Fruit fly (Drosophila melanogaster) whole organism, embryonic: Measurements from ENCODE around the gene CG15390.

Experiments used
- Atf6 ChIP-seq: fragments of 200-800 bp; sonication (Bioruptor generic); IDR thresholded peaks from 2 replicates; pipeline ENCODE4 v1.3.6; 2022; ENCODE audit warnings: missing biosample characterization, missing genetic modification characterization
- B-H2 ChIP-seq: fragments of 200-800 bp; sonication (Bioruptor generic); optimal IDR thresholded peaks from 2 replicates; lab custom pipeline; 2018; ENCODE audit warnings: missing biosample characterization, mild to moderate bottlenecking, missing genetic modification characterization
- Bgb ChIP-seq: fragments of 200-800 bp; sonication (Bioruptor generic); IDR thresholded peaks from 2 replicates; pipeline ENCODE4 v1.3.6; 2022; ENCODE audit warnings: missing biosample characterization, missing genetic modification characterization; ENCODE audit not compliant: partially characterized antibody
- CG10431 ChIP-seq: fragments of 200-800 bp; sonication (Bioruptor generic); optimal IDR thresholded peaks from 3 replicates; lab custom pipeline; 2018; ENCODE audit warnings: missing biosample characterization, mild to moderate bottlenecking, missing genetic modification characterization
- CG10462 ChIP-seq: fragments of 200-800 bp; sonication (Bioruptor generic); optimal IDR thresholded peaks from 2 replicates; lab custom pipeline; 2016; ENCODE audit warnings: missing biosample characterization, missing genetic modification characterization
- CG11696 ChIP-seq: fragments of 200-800 bp; sonication (Bioruptor generic); IDR thresholded peaks from 2 replicates; pipeline ENCODE4 v1.3.6; 2022; ENCODE audit warnings: missing biosample characterization, missing genetic modification characterization
- CG12942 ChIP-seq: fragments of 200-800 bp; sonication (Bioruptor generic); optimal IDR thresholded peaks from 3 replicates; lab custom pipeline; 2016; ENCODE audit warnings: missing biosample characterization, missing genetic modification characterization
- CG15073 ChIP-seq: fragments of 200-800 bp; sonication (Bioruptor generic); optimal IDR thresholded peaks from 2 replicates; lab custom pipeline; 2016; ENCODE audit warnings: missing biosample characterization, missing genetic modification characterization
- CG1603 ChIP-seq: fragments of 200-800 bp; sonication (Bioruptor generic); optimal IDR thresholded peaks from 2 replicates; lab custom pipeline; 2019; ENCODE audit warnings: missing biosample characterization, mild to moderate bottlenecking, missing genetic modification characterization, moderate library complexity
- CG2116 ChIP-seq: fragments of 200-800 bp; sonication (Bioruptor generic); optimal IDR thresholded peaks from 3 replicates; lab custom pipeline; 2018; ENCODE audit warnings: missing biosample characterization, mild to moderate bottlenecking, missing genetic modification characterization
- CG2889 ChIP-seq: fragments of 200-800 bp; sonication (Bioruptor generic); IDR thresholded peaks from 3 replicates; pipeline ENCODE4 v1.3.6; 2022; ENCODE audit warnings: missing biosample characterization, missing genetic modification characterization
- CG31224 ChIP-seq: fragments of 200-800 bp; sonication (Bioruptor generic); IDR thresholded peaks from 2 replicates; pipeline ENCODE4 v1.3.6; 2022; ENCODE audit warnings: missing biosample characterization, missing genetic modification characterization
- CG3163 ChIP-seq: fragments of 200-800 bp; sonication (Bioruptor generic); optimal IDR thresholded peaks from 3 replicates; lab custom pipeline; 2016; ENCODE audit warnings: missing biosample characterization, missing genetic modification characterization
- CG4360 ChIP-seq: fragments of 200-800 bp; sonication (Bioruptor generic); IDR thresholded peaks from 2 replicates; pipeline ENCODE4 v1.3.6; 2022; ENCODE audit warnings: missing biosample characterization, missing genetic modification characterization
- CG4730 ChIP-seq: fragments of 200-800 bp; sonication (Bioruptor generic); IDR thresholded peaks from 2 replicates; pipeline ENCODE4 v1.3.6; 2022; ENCODE audit warnings: missing biosample characterization, missing genetic modification characterization
- CG6654 ChIP-seq: fragments of 200-800 bp; sonication (Bioruptor generic); optimal IDR thresholded peaks from 2 replicates; lab custom pipeline; 2017; ENCODE audit warnings: missing biosample characterization, mild to moderate bottlenecking, missing genetic modification characterization
- CG8478 ChIP-seq: fragments of >200 bp; optimal IDR thresholded peaks from 2 replicates; lab custom pipeline; 2018
- CG9437 ChIP-seq: fragments of 200-800 bp; sonication (Bioruptor generic); optimal IDR thresholded peaks from 2 replicates; lab custom pipeline; 2018; ENCODE audit warnings: missing biosample characterization, mild to moderate bottlenecking, missing genetic modification characterization
- D19B ChIP-seq: fragments of 200-800 bp; sonication (Bioruptor generic); optimal IDR thresholded peaks from 2 replicates; lab custom pipeline; 2017; ENCODE audit warnings: missing biosample characterization, mild to moderate bottlenecking, missing genetic modification characterization
- Dfd ChIP-seq, 2 experiments: fragments of >200 bp; optimal IDR thresholded peaks; 2 replicates each; lab custom pipeline; 2017; ENCODE audit warnings: missing biosample characterization in 2 of 2, missing genetic modification characterization in 2 of 2
- Dip3 ChIP-seq: fragments of 200-800 bp; sonication (Bioruptor generic); optimal IDR thresholded peaks from 3 replicates; lab custom pipeline; 2016; ENCODE audit warnings: missing biosample characterization, missing genetic modification characterization
- E2f2 ChIP-seq: fragments of 200-800 bp; sonication (Bioruptor generic); IDR thresholded peaks from 2 replicates; pipeline ENCODE4 v1.3.6; 2022; ENCODE audit warnings: missing biosample characterization, missing genetic modification characterization
- Eip74EF ChIP-seq, 2 experiments: fragments of 200-800 bp in 1 of 2; fragments of >200 bp in 1 of 2; sonication (Bioruptor generic) in 1 of 2; optimal IDR thresholded peaks; 2 replicates each; lab custom pipeline; 2017 to 2019; ENCODE audit warnings: missing biosample characterization in 2 of 2, missing genetic modification characterization in 2 of 2, mild to moderate bottlenecking in 1 of 2, moderate library complexity in 1 of 2
- Ets65A ChIP-seq: fragments of 200-800 bp; sonication (Bioruptor generic); peaks from one replicate; lab custom pipeline; 2016; ENCODE audit warnings: missing biosample characterization, missing genetic modification characterization
- Gug ChIP-seq: fragments of 200-800 bp; sonication (Bioruptor generic); IDR thresholded peaks from 4 replicates; pipeline ENCODE4 v1.3.6; 2022; ENCODE audit warnings: missing biosample characterization, missing genetic modification characterization
- Hr78 ChIP-seq, 2 experiments: fragments of 200-800 bp in 1 of 2; fragments of >200 bp in 1 of 2; sonication (Bioruptor generic) in 1 of 2; optimal IDR thresholded peaks; 2 replicates each; lab custom pipeline; 2017 to 2019; ENCODE audit warnings: missing biosample characterization in 2 of 2, missing genetic modification characterization in 2 of 2, mild to moderate bottlenecking in 1 of 2, moderate library complexity in 1 of 2
- Oaz ChIP-seq: fragments of 200-800 bp; sonication (Bioruptor generic); IDR thresholded peaks from 2 replicates; pipeline ENCODE4 v1.3.6; 2022; ENCODE audit warnings: missing biosample characterization, missing genetic modification characterization
- Poxn ChIP-seq: fragments of 200-800 bp; sonication (Bioruptor generic); IDR thresholded peaks from 2 replicates; pipeline ENCODE4 v1.3.6; 2022; ENCODE audit warnings: missing biosample characterization, missing genetic modification characterization
- Sin3A ChIP-seq: fragments of >200 bp; optimal IDR thresholded peaks from 2 replicates; lab custom pipeline; 2018
- Six4 ChIP-seq: fragments of 200-800 bp; sonication (Bioruptor generic); optimal IDR thresholded peaks from 2 replicates; lab custom pipeline; 2016; ENCODE audit warnings: missing biosample characterization, missing genetic modification characterization
- bab2 ChIP-seq: fragments of 200-800 bp; sonication (Bioruptor generic); optimal IDR thresholded peaks from 2 replicates; lab custom pipeline; 2016; ENCODE audit warnings: missing biosample characterization, missing genetic modification characterization
- crp ChIP-seq, 2 experiments: fragments of 200-800 bp; sonication (Bioruptor generic); optimal IDR thresholded peaks; 2 replicates in 1 of 2; 3 replicates in 1 of 2; lab custom pipeline; 2017; ENCODE audit warnings: missing biosample characterization in 2 of 2, missing genetic modification characterization in 2 of 2, mild to moderate bottlenecking in 1 of 2, moderate library complexity in 1 of 2
- disco-r ChIP-seq: fragments of 200-800 bp; sonication (Bioruptor generic); optimal IDR thresholded peaks from 2 replicates; lab custom pipeline; 2016; ENCODE audit warnings: missing biosample characterization, missing genetic modification characterization
- dm ChIP-seq: fragments of 200-800 bp; sonication (Bioruptor generic); optimal IDR thresholded peaks from 3 replicates; lab custom pipeline; 2016; ENCODE audit warnings: missing biosample characterization, missing genetic modification characterization
- ewg ChIP-seq: fragments of 200-800 bp; sonication (Bioruptor generic); optimal IDR thresholded peaks from 3 replicates; lab custom pipeline; 2017; ENCODE audit warnings: mild to moderate bottlenecking, missing biosample characterization, missing genetic modification reagents, missing genetic modification characterization
- gcm ChIP-seq: fragments of 200-800 bp; sonication (Bioruptor generic); optimal IDR thresholded peaks from 2 replicates; lab custom pipeline; 2019; ENCODE audit warnings: missing biosample characterization, mild to moderate bottlenecking, missing genetic modification characterization, moderate library complexity
- her ChIP-seq: fragments of 200-800 bp; sonication (Bioruptor generic); optimal IDR thresholded peaks from 2 replicates; lab custom pipeline; 2016; ENCODE audit warnings: missing biosample characterization, missing genetic modification characterization
- inv ChIP-seq: fragments of 200-800 bp; sonication (Bioruptor generic); IDR thresholded peaks from 2 replicates; pipeline ENCODE4 v1.3.6; 2022; ENCODE audit warnings: missing biosample characterization, missing genetic modification characterization; ENCODE audit not compliant: partially characterized antibody
- jing ChIP-seq: fragments of 200-800 bp; sonication (Bioruptor generic); optimal IDR thresholded peaks from 2 replicates; lab custom pipeline; 2018; ENCODE audit warnings: missing biosample characterization, mild to moderate bottlenecking, missing genetic modification characterization
- kah ChIP-seq: fragments of 200-800 bp; sonication (Bioruptor generic); optimal IDR thresholded peaks from 2 replicates; lab custom pipeline; 2018; ENCODE audit warnings: missing biosample characterization, mild to moderate bottlenecking, missing genetic modification characterization
- kay ChIP-seq: fragments of 200-800 bp; sonication (Bioruptor generic); optimal IDR thresholded peaks from 2 replicates; lab custom pipeline; 2016; ENCODE audit warnings: missing biosample characterization, missing genetic modification characterization
- lab ChIP-seq: fragments of 200-800 bp; sonication (Bioruptor generic); optimal IDR thresholded peaks from 3 replicates; lab custom pipeline; 2017; ENCODE audit warnings: missing biosample characterization, missing genetic modification characterization, mild to moderate bottlenecking, moderate library complexity, missing genetic modification reagents
- mirr ChIP-seq: fragments of 200-800 bp; sonication (Bioruptor generic); optimal IDR thresholded peaks from 3 replicates; lab custom pipeline; 2018; ENCODE audit warnings: missing biosample characterization, mild to moderate bottlenecking, missing genetic modification characterization
- nom ChIP-seq: fragments of 200-800 bp; sonication (Bioruptor generic); optimal IDR thresholded peaks from 2 replicates; lab custom pipeline; 2017; ENCODE audit warnings: missing biosample characterization, missing genetic modification characterization, mild to moderate bottlenecking, moderate library complexity, missing genetic modification reagents
- onecut ChIP-seq: fragments of 200-800 bp; sonication (Bioruptor generic); IDR thresholded peaks from 2 replicates; pipeline ENCODE4 v1.3.6; 2022; ENCODE audit warnings: missing biosample characterization, missing genetic modification characterization
- org-1 ChIP-seq: fragments of 200-800 bp; sonication (Bioruptor generic); optimal IDR thresholded peaks from 2 replicates; lab custom pipeline; 2017; ENCODE audit warnings: missing biosample characterization, missing genetic modification characterization
- otp ChIP-seq: fragments of 200-800 bp; sonication (Bioruptor generic); IDR thresholded peaks from 3 replicates; pipeline ENCODE4, ENCODE4 v1.3.6; 2022; ENCODE audit warnings: missing biosample characterization, missing genetic modification characterization
- p53 ChIP-seq: fragments of 200-800 bp; sonication (Bioruptor generic); optimal IDR thresholded peaks from 2 replicates; lab custom pipeline; 2016; ENCODE audit warnings: missing biosample characterization, missing genetic modification characterization
- peb ChIP-seq: fragments of 200-800 bp; sonication (Bioruptor generic); IDR thresholded peaks from 2 replicates; pipeline ENCODE4 v1.3.6; 2022; ENCODE audit warnings: missing biosample characterization, missing genetic modification characterization
- shn ChIP-seq: fragments of 200-800 bp; sonication (Bioruptor generic); optimal IDR thresholded peaks from 3 replicates; lab custom pipeline; 2016; ENCODE audit warnings: missing biosample characterization, missing genetic modification characterization
- tap ChIP-seq: fragments of 200-800 bp; optimal IDR thresholded peaks from 3 replicates; lab custom pipeline; 2019; ENCODE audit warnings: missing biosample characterization, mild to moderate bottlenecking, missing genetic modification characterization, moderate library complexity
- yki ChIP-seq: fragments of >200 bp; optimal IDR thresholded peaks from 3 replicates; lab custom pipeline; 2018

Gene CG15390

dm6 chr2L:2365077-2365651, 9.3 kb upstream of the CG15390 start, which contains the start of the genes Rab5 and Axud1 (continued):
- TF ChIP-seq Hr78 (GFP tag; optimal IDR thresholded peaks at IDR 0.05; lab: Kevin White, UChicago) (no peak), p53 (no peak), CG31224 (GFP tag; lab: Robert Waterston, UW) (no peak), CG12942 (GFP tag; lab: Kevin White, UChicago) (no peak), kah (GFP tag; lab: Kevin White, UChicago) (no peak), kay (GFP tag; lab: Kevin White, UChicago) (peak; percentile 97), otp (GFP tag; lab: Robert Waterston, UW) (no peak), peb (no peak), Sin3A (lab: Kevin White, UChicago) (peak; percentile 89), lab (peak; percentile 19), Dip3 (GFP tag; lab: Kevin White, UChicago) (no peak), CG2116 (GFP tag; lab: Kevin White, UChicago) (peak; percentile 50), CG15073 (GFP tag; lab: Kevin White, UChicago) (no peak), Six4 (no peak), CG3163 (no peak), Eip74EF (GFP tag; optimal IDR thresholded peaks at IDR 0.05; lab: Kevin White, UChicago) (peak in 1 of 2 experiments; percentile 12), Bgb (GFP tag; lab: Robert Waterston, UW) (no peak), Poxn (no peak), gcm (GFP tag; lab: Kevin White, UChicago) (no peak), ewg (no peak), jing (no peak), CG10462 (GFP tag; lab: Kevin White, UChicago) (no peak), Atf6 (GFP tag; lab: Robert Waterston, UW) (no peak), tap (no peak), onecut (GFP tag; lab: Robert Waterston, UW) (no peak), CG10431 (GFP tag; lab: Kevin White, UChicago) (no peak), D19B (GFP tag; lab: Kevin White, UChicago) (no peak), disco-r (GFP tag; lab: Kevin White, UChicago) (no peak), Oaz (GFP tag; lab: Robert Waterston, UW) (no peak), shn (GFP tag; lab: Kevin White, UChicago) (no peak), crp (GFP tag; optimal IDR thresholded peaks at IDR 0.05; lab: Kevin White, UChicago) (no peak), her (GFP tag; lab: Kevin White, UChicago) (no peak), nom (GFP tag; lab: Kevin White, UChicago) (peak; percentile 32), E2f2 (GFP tag; lab: Robert Waterston, UW) (peak; percentile 22; the same call in 1 of the 2 replicates), Dfd (GFP tag; optimal IDR thresholded peaks at IDR 0.05; lab: Kevin White, UChicago) (no peak), CG11696 (no peak), B-H2 (GFP tag; lab: Kevin White, UChicago) (no peak), inv (GFP tag; lab: Robert Waterston, UW) (no peak), CG9437 (GFP tag; lab: Kevin White, UChicago) (no peak), Ets65A (GFP tag; lab: Kevin White, UChicago) (peak; percentile 77), org-1 (no peak), CG2889 (GFP tag; lab: Robert Waterston, UW) (no peak), yki (lab: Kevin White, UChicago) (no peak), CG8478 (lab: Kevin White, UChicago) (no peak), CG6654 (GFP tag; lab: Kevin White, UChicago) (no peak), CG1603 (tag; lab: Kevin White, UChicago) (peak; percentile 47), CG4360 (GFP tag; lab: Robert Waterston, UW) (no peak), CG4730 (GFP tag; lab: Robert Waterston, UW) (no peak), Gug (GFP tag; lab: Robert Waterston, UW) (no peak), mirr (GFP tag; lab: Kevin White, UChicago) (no peak), bab2 (no peak), dm (peak; percentile 42)
